Fruit fly (Drosophila melanogaster): ENCODE measurements around the gene tank.

- TF ChIP-seq psq (optimal IDR thresholded peaks at IDR 0.05): no peak
- no peak for TF ChIP-seq Myc (optimal IDR thresholded peaks at IDR 0.05)
- no peak for TF ChIP-seq h (optimal IDR thresholded peaks at IDR 0.05)
- no peak for TF ChIP-seq Sin3A (optimal IDR thresholded peaks at IDR 0.05)
- no peak for TF ChIP-seq ttk (optimal IDR thresholded peaks at IDR 0.05)
Measured at dm6 chr2L:4846629-4847125, 8.9 kb upstream of the tank start.

Measured in Kc167 (cell line).